Worm (Caenorhabditis elegans) whole organism, L3 larva: ENCODE measurements around the gene C53A5.11.
A peak's percentile ranks its signal among the peaks of the same experiment; 100 is the strongest.

ENCODE experiments used
- R02D3.7 ChIP-seq: fragments of 150-350 bp; optimal IDR thresholded peaks from 2 replicates; lab custom pipeline; 2014; ENCODE audit warnings: missing biosample characterization, missing genetic modification characterization
- aly-2 ChIP-seq: fragments of 150-350 bp; optimal IDR thresholded peaks from 2 replicates; lab custom pipeline; 2014; ENCODE audit warnings: missing biosample characterization, missing genetic modification characterization
- ceh-82 ChIP-seq: fragments of 150-350 bp; optimal IDR thresholded peaks from 2 replicates; lab custom pipeline; 2014; ENCODE audit warnings: missing biosample characterization, missing genetic modification characterization
- ceh-9 ChIP-seq: sonication (generic microtip); optimal IDR thresholded peaks from 2 replicates; lab custom pipeline; 2018; ENCODE audit warnings: missing biosample characterization, missing genetic modification characterization
- daf-12 ChIP-seq: fragments of 150-350 bp; optimal IDR thresholded peaks from 2 replicates; lab custom pipeline; 2014; ENCODE audit warnings: missing biosample characterization, missing genetic modification reagents, missing genetic modification characterization
- egl-27 ChIP-seq: sonication (generic microtip); optimal IDR thresholded peaks from 4 replicates; lab custom pipeline; 2017; ENCODE audit warnings: missing biosample characterization, missing genetic modification reagents, missing genetic modification characterization
- egl-5 ChIP-seq: fragments of 150-350 bp; optimal IDR thresholded peaks from 2 replicates; lab custom pipeline; 2017; ENCODE audit warnings: missing biosample characterization, missing genetic modification reagents, missing genetic modification characterization, inconsistent platforms
- elt-1 ChIP-seq: fragments of 150-350 bp; optimal IDR thresholded peaks from 2 replicates; lab custom pipeline; 2014; ENCODE audit warnings: missing biosample characterization, missing genetic modification characterization
- elt-2 ChIP-seq: sonication (generic microtip); optimal IDR thresholded peaks from 2 replicates; lab custom pipeline; 2016; ENCODE audit warnings: missing genetic modification reagents, mild to moderate bottlenecking, missing genetic modification characterization, missing compliant biosample characterization
- eor-1 ChIP-seq, 2 experiments: fragments of 150-350 bp; optimal IDR thresholded peaks; 2 replicates each; lab custom pipeline; 2014 to 2018; ENCODE audit warnings: missing biosample characterization in 2 of 2, missing genetic modification characterization in 2 of 2
- fkh-10 ChIP-seq: sonication (generic microtip); optimal IDR thresholded peaks from 2 replicates; lab custom pipeline; 2017; ENCODE audit warnings: missing biosample characterization, missing genetic modification reagents, missing genetic modification characterization
- fkh-2 ChIP-seq: fragments of 150-350 bp; optimal IDR thresholded peaks from 2 replicates; lab custom pipeline; 2014; ENCODE audit warnings: missing biosample characterization, missing genetic modification reagents, missing genetic modification characterization
- fos-1 ChIP-seq: fragments of 150-350 bp; optimal IDR thresholded peaks from 2 replicates; lab custom pipeline; 2014; ENCODE audit warnings: missing biosample characterization, missing genetic modification characterization
- hmg-11 ChIP-seq: sonication (generic microtip); optimal IDR thresholded peaks from 2 replicates; lab custom pipeline; 2016; ENCODE audit warnings: missing genetic modification characterization, missing compliant biosample characterization
- jun-1 ChIP-seq: fragments of 150-350 bp; optimal IDR thresholded peaks from 2 replicates; lab custom pipeline; 2014; ENCODE audit warnings: missing biosample characterization, missing genetic modification reagents, missing genetic modification characterization
- lin-39 ChIP-seq: fragments of 150-350 bp; optimal IDR thresholded peaks from 2 replicates; lab custom pipeline; 2018; ENCODE audit warnings: missing biosample characterization, missing genetic modification reagents, missing genetic modification characterization
- mdl-1 ChIP-seq: fragments of 150-350 bp; optimal IDR thresholded peaks from 2 replicates; lab custom pipeline; 2014; ENCODE audit warnings: missing biosample characterization, missing genetic modification characterization
- nfya-1 ChIP-seq: sonication (generic microtip); optimal IDR thresholded peaks from 2 replicates; lab custom pipeline; 2017; ENCODE audit warnings: missing genetic modification characterization, mild to moderate bottlenecking, missing compliant biosample characterization, antibody characterized with exemption, moderate library complexity; ENCODE audit not compliant: insufficient read depth
- nhr-11 ChIP-seq: fragments of 150-350 bp; optimal IDR thresholded peaks from 2 replicates; lab custom pipeline; 2014; ENCODE audit warnings: missing biosample characterization, missing genetic modification characterization
- nhr-23 ChIP-seq: fragments of 150-350 bp; optimal IDR thresholded peaks from 2 replicates; lab custom pipeline; 2014; ENCODE audit warnings: missing biosample characterization, missing genetic modification reagents, missing genetic modification characterization
- nhr-237 ChIP-seq: fragments of 150-350 bp; optimal IDR thresholded peaks from 2 replicates; lab custom pipeline; 2014; ENCODE audit warnings: missing biosample characterization, missing genetic modification characterization
- nhr-43 ChIP-seq: sonication (generic microtip); optimal IDR thresholded peaks from 2 replicates; lab custom pipeline; 2016; ENCODE audit warnings: mild to moderate bottlenecking, missing genetic modification characterization, missing compliant biosample characterization; ENCODE audit not compliant: poor library complexity, severe bottlenecking
- nhr-67 ChIP-seq: fragments of 150-350 bp; optimal IDR thresholded peaks from 2 replicates; lab custom pipeline; 2014; ENCODE audit warnings: missing biosample characterization, missing genetic modification characterization
- nhr-77 ChIP-seq: fragments of 150-350 bp; optimal IDR thresholded peaks from 2 replicates; lab custom pipeline; 2014; ENCODE audit warnings: missing biosample characterization, missing genetic modification characterization
- pha-4 ChIP-seq: fragments of 150-350 bp; optimal IDR thresholded peaks from 2 replicates; lab custom pipeline; 2014; ENCODE audit warnings: missing biosample characterization, missing genetic modification reagents, missing genetic modification characterization
- pqm-1 ChIP-seq: fragments of 150-350 bp; optimal IDR thresholded peaks from 2 replicates; lab custom pipeline; 2017; ENCODE audit warnings: missing biosample characterization, missing genetic modification characterization, inconsistent platforms
- sea-2 ChIP-seq: fragments of 150-350 bp; sonication (generic microtip); optimal IDR thresholded peaks from 4 replicates; lab custom pipeline; 2014; ENCODE audit warnings: missing biosample characterization, missing genetic modification reagents, missing genetic modification characterization
- skn-1 ChIP-seq: fragments of 150-350 bp; optimal IDR thresholded peaks from 2 replicates; lab custom pipeline; 2014; ENCODE audit warnings: missing biosample characterization, missing genetic modification characterization
- tbx-2 ChIP-seq: sonication (generic microtip); optimal IDR thresholded peaks from 2 replicates; lab custom pipeline; 2016; ENCODE audit warnings: mild to moderate bottlenecking, missing genetic modification characterization, missing compliant biosample characterization
- zag-1 ChIP-seq: fragments of 150-350 bp; optimal IDR thresholded peaks from 2 replicates; lab custom pipeline; 2014; ENCODE audit warnings: missing biosample characterization, missing genetic modification characterization
- ztf-11 ChIP-seq: fragments of 150-350 bp; optimal IDR thresholded peaks from 2 replicates; lab custom pipeline; 2014; ENCODE audit warnings: missing biosample characterization, missing genetic modification characterization
- ztf-4 ChIP-seq: fragments of 150-350 bp; optimal IDR thresholded peaks from 2 replicates; lab custom pipeline; 2014; ENCODE audit warnings: missing biosample characterization, missing genetic modification characterization

The C53A5.11 gene

ce11 chrV:14530813-14531212 is 31.9 kb upstream of the C53A5.11 start, which contains the start of gene kcnl-4:
TSS of gene kcnl-4 (plus strand) at chrV:14531113.
- TF ChIP-seq aly-2 (tag; lab: Kevin White, UChicago) (no peak), daf-12 (tag; lab: Kevin White, UChicago) (no peak), ceh-82 (no peak), fkh-2 (tag; lab: Kevin White, UChicago) (no peak), egl-5 (no peak), fos-1 (tag; lab: Kevin White, UChicago) (no peak), nhr-43 (no peak), nhr-67 (no peak)

- TF ChIP-seq nhr-237 (tag; lab: Kevin White, UChicago) (no peak), elt-1 (tag; lab: Kevin White, UChicago) (no peak), skn-1 (tag; lab: Kevin White, UChicago) (no peak), ceh-9 (tag; lab: Kevin White, UChicago) (no peak), pqm-1 (tag; lab: Kevin White, UChicago) (no peak), nfya-1 (tag; lab: Kevin White, UChicago) (no peak), pha-4 (tag; lab: Kevin White, UChicago) (no peak), hmg-11 (no peak), fkh-10 (GFP tag; lab: Kevin White, UChicago) (no peak), R02D3.7 (tag; lab: Kevin White, UChicago) (no peak), lin-39 (tag; lab: Kevin White, UChicago) (no peak), ztf-11 (tag; lab: Kevin White, UChicago) (no peak), mdl-1 (tag; lab: Kevin White, UChicago) (no peak), egl-27 (tag; lab: Kevin White, UChicago) (no peak), nhr-43 (no peak), nhr-11 (tag; lab: Kevin White, UChicago) (no peak), nhr-23 (no peak), fkh-2 (tag; lab: Kevin White, UChicago) (no peak), egl-5 (no peak)
Observed at ce11 chrV:14532374-14532773, 30.3 kb upstream of the C53A5.11 start.

- no peak for TF ChIP-seq elt-2
- TF ChIP-seq eor-1 (tag; optimal IDR thresholded peaks at IDR 0.05; lab: Kevin White, UChicago): no peak
- TF ChIP-seq nhr-77 (tag; lab: Kevin White, UChicago): no peak
- no peak for TF ChIP-seq nfya-1 (tag; lab: Kevin White, UChicago)
- TF ChIP-seq zag-1 (tag; lab: Kevin White, UChicago): no peak
- no peak for TF ChIP-seq ztf-4 (tag; lab: Kevin White, UChicago)
- no peak for TF ChIP-seq egl-5
- no peak for TF ChIP-seq tbx-2 (tag; lab: Kevin White, UChicago)
Observed at ce11 chrV:14536274-14536673, 26.4 kb upstream of the C53A5.11 start, which contains the start of gene tag-191. TSS of gene tag-191 (minus strand) at chrV:14536374.

- TF ChIP-seq pha-4 (tag; lab: Kevin White, UChicago): peak; percentile 85
- no peak for TF ChIP-seq nhr-43
Observed at ce11 chrV:14539355-14539754, 23.3 kb upstream of the C53A5.11 start.

- TF ChIP-seq ceh-82 (no peak), pha-4 (tag; lab: Kevin White, UChicago) (peak; percentile 56)
Observed at ce11 chrV:14540932-14541331, 21.8 kb upstream of the C53A5.11 start.

ce11 chrV:14542138-14542537 is 20.6 kb upstream of the C53A5.11 start:
- TF ChIP-seq mdl-1 (tag; lab: Kevin White, UChicago) (no peak), sea-2 (GFP tag; lab: Kevin White, UChicago) (no peak), pqm-1 (tag; lab: Kevin White, UChicago) (peak; percentile 93), pha-4 (tag; lab: Kevin White, UChicago) (peak; percentile 77), jun-1 (peak; percentile 92), elt-2 (peak; percentile 96), ceh-82 (no peak)
